Worm (Caenorhabditis elegans) whole organism, late embryonic: ENCODE measurements around the gene srbc-71.
"Not testable (repeated sequence)": the region's sequence is repeated elsewhere in the genome, so short reads cannot be mapped to it uniquely, and the experiment has no call there.

Experiments used
- T23F11.4 ChIP-seq: fragments of 200-800 bp; sonication (Bioruptor generic); optimal IDR thresholded peaks from 2 replicates; lab custom pipeline; 2018; ENCODE audit warnings: mild to moderate bottlenecking, missing genetic modification characterization, missing compliant biosample characterization
- ama-1 ChIP-seq: fragments of 150-350 bp; optimal IDR thresholded peaks from 2 replicates; lab custom pipeline; 2014
- ceh-24 ChIP-seq: sonication (generic microtip); optimal IDR thresholded peaks from 2 replicates; lab custom pipeline; 2016; ENCODE audit warnings: mild to moderate bottlenecking, missing genetic modification characterization, missing compliant biosample characterization
- ceh-30 ChIP-seq: fragments of 150-350 bp; optimal IDR thresholded peaks from 2 replicates; lab custom pipeline; 2014; ENCODE audit warnings: missing biosample characterization, missing genetic modification characterization
- ceh-34 ChIP-seq: sonication (generic microtip); optimal IDR thresholded peaks from 2 replicates; lab custom pipeline; 2016; ENCODE audit warnings: mild to moderate bottlenecking, missing genetic modification characterization, missing compliant biosample characterization
- ceh-48 ChIP-seq: sonication (generic microtip); optimal IDR thresholded peaks from 2 replicates; lab custom pipeline; 2016; ENCODE audit warnings: missing genetic modification characterization, inconsistent platforms, missing compliant biosample characterization
- ceh-9 ChIP-seq: sonication (generic microtip); optimal IDR thresholded peaks from 2 replicates; lab custom pipeline; 2016; ENCODE audit warnings: mild to moderate bottlenecking, missing genetic modification characterization, inconsistent platforms, missing compliant biosample characterization
- che-1 ChIP-seq: sonication (generic microtip); optimal IDR thresholded peaks from 2 replicates; lab custom pipeline; 2016; ENCODE audit warnings: mild to moderate bottlenecking, missing genetic modification characterization, missing compliant biosample characterization
- dmd-4 ChIP-seq: sonication (generic microtip); optimal IDR thresholded peaks from 2 replicates; lab custom pipeline; 2016; ENCODE audit warnings: borderline replicate concordance, missing genetic modification characterization, missing compliant biosample characterization
- elt-2 ChIP-seq: sonication (generic microtip); optimal IDR thresholded peaks from 2 replicates; lab custom pipeline; 2016; ENCODE audit warnings: missing genetic modification reagents, missing genetic modification characterization, missing compliant biosample characterization
- ets-4 ChIP-seq: sonication (generic microtip); optimal IDR thresholded peaks from 2 replicates; lab custom pipeline; 2016; ENCODE audit warnings: missing genetic modification characterization, missing compliant biosample characterization
- eyg-1 ChIP-seq: sonication (generic microtip); optimal IDR thresholded peaks from 2 replicates; lab custom pipeline; 2016; ENCODE audit warnings: missing genotype, missing genetic modification characterization, missing compliant biosample characterization
- fax-1 ChIP-seq: sonication (generic microtip); optimal IDR thresholded peaks from 2 replicates; lab custom pipeline; 2016; ENCODE audit warnings: missing genotype, missing genetic modification characterization, missing compliant biosample characterization
- fkh-6 ChIP-seq: sonication (generic microtip); optimal IDR thresholded peaks from 2 replicates; lab custom pipeline; 2016; ENCODE audit warnings: missing genetic modification characterization, missing compliant biosample characterization
- gmeb-2 ChIP-seq: sonication (generic microtip); optimal IDR thresholded peaks from 2 replicates; lab custom pipeline; 2016; ENCODE audit warnings: missing genetic modification characterization, inconsistent platforms, missing compliant biosample characterization
- hlh-6 ChIP-seq: sonication (generic microtip); optimal IDR thresholded peaks from 2 replicates; lab custom pipeline; 2016; ENCODE audit warnings: missing genotype, missing genetic modification characterization, missing compliant biosample characterization
- hlh-8 ChIP-seq: sonication (generic microtip); optimal IDR thresholded peaks from 2 replicates; lab custom pipeline; 2016; ENCODE audit warnings: missing genotype, missing genetic modification characterization, missing compliant biosample characterization
- lin-11 ChIP-seq: fragments of 200-800 bp; sonication (Bioruptor generic); optimal IDR thresholded peaks from 2 replicates; lab custom pipeline; 2018; ENCODE audit warnings: mild to moderate bottlenecking, missing genetic modification characterization, missing compliant biosample characterization
- madf-2 ChIP-seq: sonication (generic microtip); optimal IDR thresholded peaks from 2 replicates; lab custom pipeline; 2017; ENCODE audit warnings: missing genetic modification characterization, missing compliant biosample characterization
- nfya-1 ChIP-seq: sonication (generic microtip); optimal IDR thresholded peaks from 2 replicates; lab custom pipeline; 2017; ENCODE audit warnings: missing genetic modification characterization, mild to moderate bottlenecking, missing compliant biosample characterization, antibody characterized with exemption, moderate library complexity
- nhr-11 ChIP-seq: fragments of 150-350 bp; optimal IDR thresholded peaks from 2 replicates; lab custom pipeline; 2014; ENCODE audit warnings: missing biosample characterization, missing genetic modification characterization
- pha-4 ChIP-seq: fragments of 150-350 bp; optimal IDR thresholded peaks from 2 replicates; lab custom pipeline; 2018; ENCODE audit warnings: missing biosample characterization, missing genetic modification reagents, missing genetic modification characterization
- pros-1 ChIP-seq: fragments of 150-350 bp; optimal IDR thresholded peaks from 2 replicates; lab custom pipeline; 2014; ENCODE audit warnings: missing biosample characterization, missing genetic modification reagents, missing genetic modification characterization
- ref-2 ChIP-seq: sonication (generic microtip); optimal IDR thresholded peaks from 2 replicates; lab custom pipeline; 2016; ENCODE audit warnings: missing genetic modification characterization, missing compliant biosample characterization
- sox-2 ChIP-seq: fragments of 200-800 bp; sonication (Bioruptor generic); IDR thresholded peaks from 2 replicates; pipeline ENCODE4 v1.3.6; 2022; ENCODE audit warnings: missing genetic modification reagents, missing genetic modification characterization, missing compliant biosample characterization
- syd-9 ChIP-seq: sonication (generic microtip); optimal IDR thresholded peaks from 2 replicates; lab custom pipeline; 2016; ENCODE audit warnings: mild to moderate bottlenecking, missing genetic modification characterization, moderate library complexity, missing compliant biosample characterization
- tbx-2 ChIP-seq: sonication (generic microtip); optimal IDR thresholded peaks from 2 replicates; lab custom pipeline; 2016; ENCODE audit warnings: missing genetic modification characterization, missing compliant biosample characterization
- tbx-7 ChIP-seq: sonication (generic microtip); optimal IDR thresholded peaks from 2 replicates; lab custom pipeline; 2016; ENCODE audit warnings: missing genotype, missing genetic modification characterization, missing compliant biosample characterization
- unc-3 ChIP-seq, 2 experiments: fragments of 200-800 bp in 1 of 2; sonication (Bioruptor generic) in 1 of 2; sonication (generic microtip) in 1 of 2; conservative IDR thresholded peaks in 1 of 2; optimal IDR thresholded peaks in 1 of 2; 2 replicates each; pipeline versions ENCODE4 v1.3.6 to Lab custom; 2016 to 2022; ENCODE audit warnings: missing compliant biosample characterization in 2 of 2, missing genetic modification characterization in 2 of 2, missing genetic modification reagents in 1 of 2
- unc-42 ChIP-seq: sonication (generic microtip); optimal IDR thresholded peaks from 2 replicates; lab custom pipeline; 2016; ENCODE audit warnings: missing genotype, missing genetic modification characterization, missing compliant biosample characterization
- zip-5 ChIP-seq: sonication (generic microtip); optimal IDR thresholded peaks from 2 replicates; lab custom pipeline; 2016; ENCODE audit warnings: missing genetic modification characterization, missing compliant biosample characterization
- ztf-16 ChIP-seq: sonication (generic microtip); optimal IDR thresholded peaks from 2 replicates; lab custom pipeline; 2017; ENCODE audit warnings: missing genetic modification characterization, missing compliant biosample characterization

The srbc-71 gene

ce11 chrIV:4210868-4211267, 14.9 kb downstream of the srbc-71 start:
- TF ChIP-seq unc-42 = peak; percentile 11
- no peak for TF ChIP-seq eyg-1 (tag; lab: Kevin White, UChicago)

ce11 chrIV:4209084-4209483, 16.7 kb downstream of the srbc-71 start:
- TF ChIP-seq fkh-6 (no peak), fax-1 (tag; lab: Kevin White, UChicago) (no peak), pros-1 (tag; lab: Kevin White, UChicago) (no peak)

ce11 chrIV:4207088-4207487, 18.7 kb downstream of the srbc-71 start, which contains the start of gene osgn-1:
Gene osgn-1 (plus strand): TSS chrIV:4207388.
- no peak for TF ChIP-seq dmd-4 (tag; lab: Kevin White, UChicago)
- TF ChIP-seq ama-1 (lab: Kevin White, UChicago) = no peak
- no peak for TF ChIP-seq syd-9 (tag; lab: Kevin White, UChicago)
- no peak for TF ChIP-seq sox-2 (GFP tag; lab: Robert Waterston, UW)
- TF ChIP-seq hlh-6 (tag; lab: Kevin White, UChicago) = no peak
- no peak for TF ChIP-seq hlh-8 (tag; lab: Kevin White, UChicago)
- TF ChIP-seq unc-42 = no peak
- TF ChIP-seq elt-2 (tag; lab: Kevin White, UChicago) = no peak
- no peak for TF ChIP-seq nhr-11 (tag; lab: Kevin White, UChicago)
- no peak for TF ChIP-seq unc-3 (GFP tag; conservative IDR thresholded peaks at IDR 0.05; lab: Robert Waterston, UW)
- no peak for TF ChIP-seq unc-3 (tag; optimal IDR thresholded peaks at IDR 0.05; lab: Kevin White, UChicago)
- TF ChIP-seq ceh-34 (tag; lab: Kevin White, UChicago) = no peak
- no peak for TF ChIP-seq T23F11.4 (GFP tag; lab: Kevin White, UChicago)
- TF ChIP-seq pha-4 (tag; lab: Kevin White, UChicago) = no peak
- TF ChIP-seq tbx-2 (tag; lab: Kevin White, UChicago) = no peak
- no peak for TF ChIP-seq zip-5
- TF ChIP-seq ref-2 (tag; lab: Kevin White, UChicago) = no peak
- no peak for TF ChIP-seq pros-1 (tag; lab: Kevin White, UChicago)
- TF ChIP-seq ets-4 (tag; lab: Kevin White, UChicago) = no peak
- no peak for TF ChIP-seq nfya-1 (tag; lab: Kevin White, UChicago)

- TF ChIP-seq madf-2 (tag; lab: Kevin White, UChicago) (no peak), che-1 (tag; lab: Kevin White, UChicago) (no peak), gmeb-2 (no peak), pros-1 (tag; lab: Kevin White, UChicago) (no peak), ceh-9 (tag; lab: Kevin White, UChicago) (no peak), tbx-7 (tag; lab: Kevin White, UChicago) (no peak), ceh-24 (tag; lab: Kevin White, UChicago) (no peak)
Observed at ce11 chrIV:4204275-4204674, 21.5 kb downstream of the srbc-71 start, which contains the start of gene pax-2. Gene pax-2 (minus strand): TSS chrIV:4204375.

- TF ChIP-seq lin-11 (tag; lab: Kevin White, UChicago); ztf-16 (tag; lab: Kevin White, UChicago); fkh-6: not testable (repeated sequence)
- TF ChIP-seq, all 69 proteins: peak for 0; not testable (repeated sequence) for 69
Observed at ce11 chrIV:4197167-4197566, 28.6 kb downstream of the srbc-71 start, which contains the start of gene cyp-25A6. Gene cyp-25A6 (plus strand): TSS chrIV:4197467.

- TF ChIP-seq ceh-30 (tag; lab: Kevin White, UChicago); ceh-24 (tag; lab: Kevin White, UChicago); ceh-48: not testable (repeated sequence)
Observed at ce11 chrIV:4196729-4197128, 29.0 kb downstream of the srbc-71 start, which contains the start of gene K06B9.6. Gene K06B9.6 (minus strand): TSS chrIV:4196829.
